Fruit fly (Drosophila melanogaster) whole organism, embryonic: ENCODE measurements around the gene CG13996.
A peak's percentile ranks its signal among the peaks of the same experiment; 100 is the strongest.

ENCODE experiments used
- Atf3 ChIP-seq: fragments of 200-800 bp; sonication (Bioruptor generic); optimal IDR thresholded peaks from 3 replicates; lab custom pipeline; 2016; ENCODE audit warnings: missing biosample characterization, missing genetic modification characterization
- Atf6 ChIP-seq: fragments of 200-800 bp; sonication (Bioruptor generic); IDR thresholded peaks from 2 replicates; pipeline ENCODE4 v1.3.6; 2022; ENCODE audit warnings: missing biosample characterization, missing genetic modification characterization
- B-H1 ChIP-seq: fragments of 200-800 bp; sonication (Bioruptor generic); IDR thresholded peaks from 3 replicates; pipeline ENCODE4 v1.3.6; 2022; ENCODE audit warnings: missing biosample characterization, missing genetic modification characterization
- CG10267 ChIP-seq: fragments of 200-800 bp; sonication (Bioruptor generic); optimal IDR thresholded peaks from 2 replicates; lab custom pipeline; 2018; ENCODE audit warnings: missing biosample characterization, mild to moderate bottlenecking, missing genetic modification characterization, moderate library complexity
- CG10366 ChIP-seq: fragments of 200-800 bp; sonication (Bioruptor generic); IDR thresholded peaks from 2 replicates; pipeline ENCODE4 v1.3.6; 2022; ENCODE audit warnings: missing biosample characterization, missing genetic modification characterization
- CG11560 ChIP-seq: fragments of 200-800 bp; sonication (Bioruptor generic); IDR thresholded peaks from 3 replicates; pipeline ENCODE4 v1.3.6; 2022; ENCODE audit warnings: missing biosample characterization, missing genetic modification characterization
- CG12071 ChIP-seq: fragments of 200-800 bp; sonication (Bioruptor generic); optimal IDR thresholded peaks from 3 replicates; lab custom pipeline; 2018; ENCODE audit warnings: missing biosample characterization, mild to moderate bottlenecking, missing genetic modification characterization
- CG12236 ChIP-seq: fragments of 200-800 bp; sonication (Bioruptor generic); optimal IDR thresholded peaks from 2 replicates; lab custom pipeline; 2016; ENCODE audit warnings: missing biosample characterization, missing genetic modification characterization
- CG12391 ChIP-seq: fragments of 200-800 bp; sonication (Bioruptor generic); optimal IDR thresholded peaks from 3 replicates; lab custom pipeline; 2018; ENCODE audit warnings: missing biosample characterization, mild to moderate bottlenecking, missing genetic modification characterization, moderate library complexity
- CG13775 ChIP-seq: fragments of 200-800 bp; sonication (Bioruptor generic); optimal IDR thresholded peaks from 3 replicates; lab custom pipeline; 2017; ENCODE audit warnings: missing biosample characterization, mild to moderate bottlenecking, missing genetic modification characterization
- CG15479 ChIP-seq: fragments of 200-800 bp; sonication (Bioruptor generic); optimal IDR thresholded peaks from 3 replicates; lab custom pipeline; 2019; ENCODE audit warnings: missing biosample characterization, mild to moderate bottlenecking, missing genetic modification characterization, moderate library complexity
- CG16863 ChIP-seq: fragments of 200-800 bp; sonication (Bioruptor generic); optimal IDR thresholded peaks from 3 replicates; lab custom pipeline; 2016; ENCODE audit warnings: missing biosample characterization, missing genetic modification characterization
- CG17612 ChIP-seq: fragments of 200-800 bp; sonication (Bioruptor generic); IDR thresholded peaks from 2 replicates; pipeline ENCODE4 v1.3.6; 2022; ENCODE audit warnings: missing biosample characterization, missing genetic modification characterization
- CG18011 ChIP-seq: fragments of 200-800 bp; sonication (Bioruptor generic); optimal IDR thresholded peaks from 2 replicates; lab custom pipeline; 2017; ENCODE audit warnings: missing biosample characterization, missing genetic modification characterization, mild to moderate bottlenecking, moderate library complexity, missing genotype
- CG30020 ChIP-seq: fragments of 200-800 bp; optimal IDR thresholded peaks from 2 replicates; lab custom pipeline; 2019; ENCODE audit warnings: missing biosample characterization, mild to moderate bottlenecking, missing genetic modification characterization, moderate library complexity
- CG32767 ChIP-seq: fragments of 200-800 bp; sonication (Bioruptor generic); IDR thresholded peaks from 2 replicates; pipeline ENCODE4 v1.3.6; 2022; ENCODE audit warnings: missing biosample characterization, missing genetic modification characterization
- CG33557 ChIP-seq: fragments of 200-800 bp; sonication (Bioruptor generic); optimal IDR thresholded peaks from 2 replicates; lab custom pipeline; 2019; ENCODE audit warnings: missing biosample characterization, mild to moderate bottlenecking, missing genetic modification characterization, moderate library complexity
- CG3407 ChIP-seq: fragments of 200-800 bp; sonication (Bioruptor generic); optimal IDR thresholded peaks from 2 replicates; lab custom pipeline; 2018; ENCODE audit warnings: missing biosample characterization, mild to moderate bottlenecking, missing genetic modification characterization
- CG3995 ChIP-seq: fragments of 200-800 bp; sonication (Bioruptor generic); optimal IDR thresholded peaks from 3 replicates; lab custom pipeline; 2016; ENCODE audit warnings: missing biosample characterization, missing genetic modification characterization
- CG9727 ChIP-seq: fragments of 200-800 bp; sonication (Bioruptor generic); optimal IDR thresholded peaks from 3 replicates; lab custom pipeline; 2017; ENCODE audit warnings: missing biosample characterization, mild to moderate bottlenecking, missing genetic modification characterization
- Camta ChIP-seq: fragments of 200-800 bp; sonication (Bioruptor generic); optimal IDR thresholded peaks from 2 replicates; lab custom pipeline; 2016; ENCODE audit warnings: missing biosample characterization, missing genetic modification characterization
- Dll ChIP-seq: fragments of 200-800 bp; sonication (Bioruptor generic); IDR thresholded peaks from 4 replicates; pipeline ENCODE4 v1.3.6; 2022; ENCODE audit warnings: missing biosample characterization, missing genetic modification characterization; ENCODE audit not compliant: partially characterized antibody
- HHEX ChIP-seq: fragments of 200-800 bp; sonication (Bioruptor generic); optimal IDR thresholded peaks from 3 replicates; lab custom pipeline; 2017; ENCODE audit warnings: missing biosample characterization, mild to moderate bottlenecking, missing genetic modification characterization, missing genetic modification reagents
- HmgZ ChIP-seq: fragments of 200-800 bp; sonication (Bioruptor generic); optimal IDR thresholded peaks from 2 replicates; lab custom pipeline; 2018; ENCODE audit warnings: missing biosample characterization, mild to moderate bottlenecking, missing genetic modification characterization
- Hr51 ChIP-seq, 2 experiments: fragments of 200-800 bp; sonication (Bioruptor generic); optimal IDR thresholded peaks; 2 replicates in 1 of 2; 3 replicates in 1 of 2; lab custom pipeline; 2016 to 2018; ENCODE audit warnings: missing biosample characterization in 2 of 2, missing genetic modification characterization in 2 of 2, mild to moderate bottlenecking in 1 of 2, moderate library complexity in 1 of 2
- Kr ChIP-seq: fragments of 200-800 bp; sonication (Bioruptor generic); optimal IDR thresholded peaks from 2 replicates; lab custom pipeline; 2017; ENCODE audit warnings: missing biosample characterization, mild to moderate bottlenecking, missing genetic modification characterization
- NC2α ChIP-seq: fragments of 200-800 bp; sonication (Bioruptor generic); optimal IDR thresholded peaks from 2 replicates; lab custom pipeline; 2016; ENCODE audit warnings: missing biosample characterization, missing genetic modification characterization
- Ptx1 ChIP-seq: fragments of 200-800 bp; sonication (Bioruptor generic); IDR thresholded peaks from 2 replicates; pipeline ENCODE4 v1.3.6; 2022; ENCODE audit warnings: missing biosample characterization, missing genetic modification characterization
- Ravus ChIP-seq: fragments of 200-800 bp; sonication (Bioruptor generic); IDR thresholded peaks from 2 replicates; pipeline ENCODE4 v1.3.6; 2022; ENCODE audit warnings: missing biosample characterization, missing genetic modification characterization
- Scr ChIP-seq: fragments of 200-800 bp; sonication (Bioruptor generic); IDR thresholded peaks from 2 replicates; pipeline ENCODE4 v1.3.6; 2022; ENCODE audit warnings: missing biosample characterization, missing genetic modification characterization; ENCODE audit not compliant: partially characterized antibody
- dmrt11E ChIP-seq: fragments of 200-800 bp; sonication (Bioruptor generic); optimal IDR thresholded peaks from 3 replicates; lab custom pipeline; 2018; ENCODE audit warnings: missing biosample characterization, mild to moderate bottlenecking, missing genetic modification characterization, moderate library complexity
- dysf ChIP-seq: fragments of 200-800 bp; sonication (Bioruptor generic); IDR thresholded peaks from 3 replicates; pipeline ENCODE4 v1.3.6; 2022; ENCODE audit warnings: missing biosample characterization, missing genetic modification characterization
- gt ChIP-seq: fragments of 200-800 bp; sonication (Bioruptor generic); IDR thresholded peaks from 2 replicates; pipeline ENCODE4 v1.3.6; 2022; ENCODE audit warnings: missing biosample characterization, missing genetic modification characterization
- ham ChIP-seq: fragments of 200-800 bp; sonication (Bioruptor generic); IDR thresholded peaks from 2 replicates; pipeline ENCODE4 v1.3.6; 2022; ENCODE audit warnings: missing biosample characterization, missing genetic modification characterization
- mirr ChIP-seq: fragments of 200-800 bp; sonication (Bioruptor generic); optimal IDR thresholded peaks from 3 replicates; lab custom pipeline; 2018; ENCODE audit warnings: missing biosample characterization, mild to moderate bottlenecking, missing genetic modification characterization
- pho ChIP-seq: fragments of 200-800 bp; sonication (Bioruptor generic); optimal IDR thresholded peaks from 2 replicates; lab custom pipeline; 2016; ENCODE audit warnings: missing biosample characterization, missing genetic modification characterization
- pros ChIP-seq: fragments of 200-800 bp; sonication (Bioruptor generic); optimal IDR thresholded peaks from 3 replicates; lab custom pipeline; 2019; ENCODE audit warnings: missing biosample characterization, mild to moderate bottlenecking, missing genetic modification characterization, moderate library complexity
- shn ChIP-seq: fragments of 200-800 bp; sonication (Bioruptor generic); optimal IDR thresholded peaks from 3 replicates; lab custom pipeline; 2016; ENCODE audit warnings: missing biosample characterization, missing genetic modification characterization
- stc ChIP-seq: fragments of 200-800 bp; sonication (Bioruptor generic); IDR thresholded peaks from 2 replicates; pipeline ENCODE4 v1.3.6; 2022; ENCODE audit warnings: missing biosample characterization, missing genetic modification characterization
- stwl ChIP-seq: fragments of 200-800 bp; sonication (Bioruptor generic); optimal IDR thresholded peaks from 3 replicates; lab custom pipeline; 2018; ENCODE audit warnings: missing biosample characterization, mild to moderate bottlenecking, missing genetic modification characterization, moderate library complexity
- tio ChIP-seq: fragments of 200-800 bp; sonication (Bioruptor generic); optimal IDR thresholded peaks from 2 replicates; lab custom pipeline; 2017; ENCODE audit warnings: missing biosample characterization, missing genetic modification characterization, inconsistent platforms
- wdn ChIP-seq: fragments of 200-800 bp; sonication (Bioruptor generic); IDR thresholded peaks from 2 replicates; pipeline ENCODE4 v1.3.6; 2022; ENCODE audit warnings: missing biosample characterization, missing genetic modification characterization
- zfh1 ChIP-seq: fragments of 200-800 bp; sonication (Bioruptor generic); IDR thresholded peaks from 3 replicates; pipeline ENCODE4 v1.3.6; 2022; ENCODE audit warnings: missing biosample characterization, missing genetic modification characterization
- zfh2 ChIP-seq: fragments of 200-800 bp; sonication (Bioruptor generic); optimal IDR thresholded peaks from 2 replicates; lab custom pipeline; 2016; ENCODE audit warnings: missing biosample characterization, missing genetic modification characterization

The CG13996 gene

DNA sequence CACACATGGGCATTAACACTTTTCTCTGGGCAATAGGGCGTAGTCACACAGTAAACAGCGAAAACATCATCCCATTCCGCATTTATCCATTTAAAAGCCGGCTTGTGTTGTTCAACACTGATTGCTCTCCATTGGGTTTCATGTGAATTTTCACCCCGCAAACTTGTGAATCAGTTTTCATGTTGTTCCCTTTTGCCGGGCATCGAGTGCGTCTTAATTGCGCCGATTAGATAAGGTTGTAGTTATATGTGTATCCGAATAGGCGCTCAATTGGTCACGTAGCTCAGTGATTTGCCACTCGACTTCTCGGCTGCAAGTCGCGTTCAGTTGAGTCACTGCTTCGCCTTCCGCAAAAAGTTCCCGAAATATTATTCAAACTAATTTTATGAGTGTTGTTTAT is 33.7 kb upstream of the CG13996 start (continued):
- TF ChIP-seq CG11560 (no peak), CG10366 (GFP tag; lab: Robert Waterston, UW) (no peak), Hr51 (GFP tag; optimal IDR thresholded peaks at IDR 0.05; lab: Kevin White, UChicago) (no peak), Kr (GFP tag; lab: Kevin White, UChicago) (no peak), Camta (GFP tag; lab: Kevin White, UChicago) (no peak), zfh2 (GFP tag; lab: Kevin White, UChicago) (no peak), Atf3 (GFP tag; lab: Kevin White, UChicago) (no peak), mirr (GFP tag; lab: Kevin White, UChicago) (peak; percentile 31), CG12071 (GFP tag; lab: Kevin White, UChicago) (no peak), B-H1 (GFP tag; lab: Robert Waterston, UW) (no peak), shn (no peak), CG15479 (GFP tag; lab: Kevin White, UChicago) (peak; percentile 4), pros (GFP tag; lab: Kevin White, UChicago) (peak; percentile 1), dmrt11E (tag; lab: Kevin White, UChicago) (no peak), CG3407 (no peak), CG12236 (GFP tag; lab: Kevin White, UChicago) (no peak), gt (no peak), tio (GFP tag; lab: Kevin White, UChicago) (no peak), CG10267 (peak; percentile 73), CG13775 (no peak), stwl (tag; lab: Kevin White, UChicago) (peak; percentile 30), CG9727 (GFP tag; lab: Kevin White, UChicago) (no peak), ham (GFP tag; lab: Robert Waterston, UW) (no peak), Ptx1 (GFP tag; lab: Robert Waterston, UW) (no peak), CG17612 (GFP tag; lab: Robert Waterston, UW) (no peak), CG12391 (tag; lab: Kevin White, UChicago) (no peak), Dll (no peak), CG18011 (GFP tag; lab: Kevin White, UChicago) (peak; percentile 32), CG16863 (GFP tag; lab: Kevin White, UChicago) (no peak), wdn (GFP tag; lab: Robert Waterston, UW) (no peak), dysf (GFP tag; lab: Robert Waterston, UW) (no peak), stc (GFP tag; lab: Robert Waterston, UW) (no peak), CG32767 (GFP tag; lab: Robert Waterston, UW) (no peak), NC2α (no peak), Ravus (GFP tag; lab: Robert Waterston, UW) (no peak), CG33557 (no peak), Atf6 (GFP tag; lab: Robert Waterston, UW) (no peak), zfh1 (GFP tag; lab: Robert Waterston, UW) (no peak), HHEX (GFP tag; lab: Kevin White, UChicago) (no peak), Scr (no peak), HmgZ (tag; lab: Kevin White, UChicago) (no peak), pho (GFP tag; lab: Kevin White, UChicago) (no peak), CG30020 (tag; lab: Kevin White, UChicago) (no peak), CG3995 (GFP tag; lab: Kevin White, UChicago) (peak; percentile 85)
